Fruit fly (Drosophila melanogaster) whole organism, adult: ENCODE measurements around the gene wupA.

Source experiments
- CG11617 ChIP-seq: fragments of 200-800 bp; sonication (Bioruptor generic); optimal IDR thresholded peaks from 2 replicates; lab custom pipeline; 2017; ENCODE audit warnings: mild to moderate bottlenecking, missing biosample characterization, missing genetic modification reagents, missing genetic modification characterization
- CG12768 ChIP-seq: fragments of 200-800 bp; sonication (Bioruptor generic); optimal IDR thresholded peaks from 2 replicates; lab custom pipeline; 2017; ENCODE audit warnings: missing biosample characterization, missing genetic modification characterization, mild to moderate bottlenecking, moderate library complexity, missing genetic modification reagents
- CG33017 ChIP-seq: fragments of 200-800 bp; sonication (Bioruptor generic); optimal IDR thresholded peaks from 2 replicates; lab custom pipeline; 2018; ENCODE audit warnings: missing biosample characterization, mild to moderate bottlenecking, missing genetic modification characterization, moderate library complexity
- CG7045 ChIP-seq: fragments of 200-800 bp; sonication (Bioruptor generic); optimal IDR thresholded peaks from 2 replicates; lab custom pipeline; 2017; ENCODE audit warnings: missing biosample characterization, mild to moderate bottlenecking, missing genetic modification characterization
- Clk ChIP-seq: fragments of 200-800 bp; sonication (Bioruptor generic); optimal IDR thresholded peaks from 2 replicates; lab custom pipeline; 2017; ENCODE audit warnings: missing biosample characterization, missing genetic modification characterization
- Crg-1 ChIP-seq: fragments of 200-800 bp; sonication (Bioruptor generic); optimal IDR thresholded peaks from 2 replicates; lab custom pipeline; 2016; ENCODE audit warnings: missing biosample characterization, missing genetic modification characterization
- bab1 ChIP-seq: fragments of 200-800 bp; sonication (Bioruptor generic); optimal IDR thresholded peaks from 3 replicates; lab custom pipeline; 2019; ENCODE audit warnings: missing biosample characterization, mild to moderate bottlenecking, missing genetic modification characterization, moderate library complexity
- cic ChIP-seq: fragments of 200-800 bp; sonication (Bioruptor generic); optimal IDR thresholded peaks from 2 replicates; lab custom pipeline; 2017; ENCODE audit warnings: missing biosample characterization, mild to moderate bottlenecking, missing genetic modification characterization, moderate library complexity
- kay ChIP-seq: fragments of 200-800 bp; sonication (Bioruptor generic); peaks from one replicate; lab custom pipeline; 2016; ENCODE audit warnings: missing biosample characterization, missing genetic modification characterization, borderline replicate concordance
- ovo ChIP-seq: fragments of 200-800 bp; sonication (Bioruptor generic); optimal IDR thresholded peaks from 2 replicates; lab custom pipeline; 2016; ENCODE audit warnings: missing biosample characterization, missing genetic modification characterization
- toe ChIP-seq: fragments of 200-800 bp; sonication (Bioruptor generic); optimal IDR thresholded peaks from 2 replicates; lab custom pipeline; 2016; ENCODE audit warnings: missing biosample characterization, missing genetic modification characterization

DNA sequence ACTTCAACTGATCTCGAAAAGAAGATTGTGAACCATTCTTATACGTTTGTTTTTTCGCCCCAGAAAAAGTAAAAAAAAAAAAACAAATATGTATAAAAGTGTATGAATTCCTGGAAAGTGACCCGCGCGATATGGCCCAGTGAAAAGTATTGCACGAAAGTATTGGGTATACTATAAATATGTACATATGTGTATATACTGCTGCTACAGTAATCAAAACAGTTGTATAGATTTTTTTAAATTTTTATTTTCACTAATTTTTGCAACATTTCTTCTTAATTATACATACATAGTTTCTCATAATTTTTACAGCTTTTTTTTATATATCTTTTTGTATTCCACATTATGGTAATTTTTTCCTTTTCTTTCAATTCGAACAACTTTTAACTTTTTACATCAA lies 13.4 kb upstream of the wupA start, which contains the start of gene CG43133:
- no peak for TF ChIP-seq CG7045 (GFP tag; lab: Kevin White, UChicago)
- TF ChIP-seq Crg-1 (GFP tag; lab: Kevin White, UChicago): no peak
- no peak for TF ChIP-seq bab1 (GFP tag; lab: Kevin White, UChicago)
- TF ChIP-seq CG12768 (GFP tag; lab: Kevin White, UChicago): no peak
- no peak for TF ChIP-seq CG33017 (tag; lab: Kevin White, UChicago)
- no peak for TF ChIP-seq CG11617 (GFP tag; lab: Kevin White, UChicago)
- no peak for TF ChIP-seq kay (GFP tag; lab: Kevin White, UChicago)
- no peak for TF ChIP-seq toe (GFP tag; lab: Kevin White, UChicago)
- TF ChIP-seq cic (GFP tag; lab: Kevin White, UChicago): no peak
- TF ChIP-seq Clk: no peak
- TF ChIP-seq ovo (GFP tag; lab: Kevin White, UChicago): no peak
